Worm (Caenorhabditis elegans): Measurements from ENCODE around the gene cab-1.

ce11 chrX:12207078-12207477 is 5.6 kb downstream of the cab-1 start:
- TF ChIP-seq sea-1 (GFP tag; conservative IDR thresholded peaks at IDR 0.05), result no peak
- TF ChIP-seq flt-1 (GFP tag; IDR thresholded peaks at IDR 0.05), result no peak
- no peak for TF ChIP-seq aly-1 (tag; optimal IDR thresholded peaks at IDR 0.05)
- TF ChIP-seq ama-1 (optimal IDR thresholded peaks at IDR 0.05), result no peak
- TF ChIP-seq F13C5.2 (tag; optimal IDR thresholded peaks at IDR 0.05), result no peak
- no peak for TF ChIP-seq pes-1 (GFP tag; IDR thresholded peaks at IDR 0.05)
